Worm (Caenorhabditis elegans) whole organism, midembryonic: Measurements from ENCODE around the gene C46H3.2.

Experiments used
- T22C8.4 ChIP-seq: fragments of 200-800 bp; sonication (Bioruptor generic); IDR thresholded peaks from 2 replicates; pipeline ENCODE4 v1.3.6; 2022; ENCODE audit warnings: missing genetic modification characterization, missing compliant biosample characterization
- cog-1 ChIP-seq: sonication (generic microtip); optimal IDR thresholded peaks from 2 replicates; lab custom pipeline; 2016; ENCODE audit warnings: missing genetic modification characterization, missing compliant biosample characterization
- ref-1 ChIP-seq: fragments of 200-800 bp; sonication (Bioruptor generic); conservative IDR thresholded peaks from 2 replicates; pipeline ENCODE4 v1.3.6; 2022; ENCODE audit warnings: missing genetic modification reagents, missing genetic modification characterization, missing compliant biosample characterization
- tab-1 ChIP-seq: fragments of 200-800 bp; sonication (Bioruptor generic); IDR thresholded peaks from 2 replicates; pipeline ENCODE4 v1.3.6; 2022; ENCODE audit warnings: missing genetic modification characterization, missing compliant biosample characterization
- ztf-23 ChIP-seq: fragments of 200-800 bp; sonication (Bioruptor generic); IDR thresholded peaks from 2 replicates; pipeline ENCODE4 v1.3.6; 2022; ENCODE audit warnings: missing genetic modification reagents, missing genetic modification characterization, missing compliant biosample characterization

DNA sequence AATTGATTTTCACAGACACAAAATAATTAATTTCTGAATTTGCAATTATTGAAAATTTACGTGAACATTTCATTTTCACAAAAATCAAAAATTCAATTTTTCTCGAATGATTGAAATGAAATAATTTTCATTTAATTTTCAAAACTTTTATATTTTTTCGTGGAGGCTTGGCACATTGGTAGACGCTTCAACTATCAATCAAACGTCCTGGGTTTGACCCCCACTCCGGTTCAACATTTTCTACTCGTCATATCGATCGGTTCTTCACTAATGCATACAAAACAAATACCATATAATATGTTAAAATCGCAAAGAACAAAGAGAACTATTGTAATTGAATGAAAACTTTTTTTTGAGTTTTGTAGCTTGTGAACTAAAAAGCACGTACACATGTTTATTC lies 22.6 kb downstream of the C46H3.2 start:
- no peak for TF ChIP-seq cog-1
- TF ChIP-seq tab-1, result no peak
- TF ChIP-seq ztf-23 (GFP tag; lab: Robert Waterston, UW), result no peak
- TF ChIP-seq ref-1 (GFP tag; lab: Robert Waterston, UW), result no peak
- TF ChIP-seq T22C8.4 (GFP tag; lab: Robert Waterston, UW), result no peak
